Worm (Caenorhabditis elegans) whole organism, L4 larva: Measurements from ENCODE around the gene panl-2.
A peak's percentile ranks its signal among the peaks of the same experiment; 100 is the strongest.

Source experiments
- D1046.2 ChIP-seq: fragments of 200-800 bp; sonication (Bioruptor generic); IDR thresholded peaks from 2 replicates; pipeline ENCODE4 v1.3.6; 2022; ENCODE audit warnings: missing genetic modification characterization, missing compliant biosample characterization
- F10B5.3 ChIP-seq: sonication (generic microtip); optimal IDR thresholded peaks from 2 replicates; lab custom pipeline; 2016; ENCODE audit warnings: mild to moderate bottlenecking, missing genetic modification characterization, missing compliant biosample characterization
- F26F4.8 ChIP-seq: fragments of 200-800 bp; sonication (Bioruptor generic); conservative IDR thresholded peaks from 2 replicates; pipeline ENCODE4 v1.3.6; 2022; ENCODE audit warnings: missing genetic modification characterization, missing compliant biosample characterization
- F37D6.2 ChIP-seq: sonication (generic microtip); optimal IDR thresholded peaks from 2 replicates; lab custom pipeline; 2016; ENCODE audit warnings: mild to moderate bottlenecking, missing genetic modification characterization, missing compliant biosample characterization
- T26A8.4 ChIP-seq: fragments of 200-800 bp; sonication (Bioruptor generic); IDR thresholded peaks from 2 replicates; pipeline ENCODE4 v1.3.6; 2022; ENCODE audit warnings: missing genetic modification characterization, missing compliant biosample characterization
- Y48G9A.11 ChIP-seq: fragments of 200-800 bp; sonication (Bioruptor generic); IDR thresholded peaks from 2 replicates; pipeline ENCODE4 v1.3.6; 2022; ENCODE audit warnings: missing genetic modification reagents, missing genetic modification characterization, missing compliant biosample characterization
- Y5F2A.4 ChIP-seq: fragments of 200-800 bp; sonication (Bioruptor generic); optimal IDR thresholded peaks from 2 replicates; lab custom pipeline; 2018; ENCODE audit warnings: mild to moderate bottlenecking, missing genetic modification characterization, missing compliant biosample characterization
- ZK337.2 ChIP-seq: fragments of 200-800 bp; sonication (Bioruptor generic); IDR thresholded peaks from 2 replicates; pipeline ENCODE4 v1.3.6; 2022; ENCODE audit warnings: missing genetic modification reagents, missing genetic modification characterization, missing compliant biosample characterization
- aha-1 ChIP-seq: fragments of 150-350 bp; peaks from one replicate; lab custom pipeline; 2014; ENCODE audit warnings: missing biosample characterization, missing genetic modification characterization
- aly-2 ChIP-seq: sonication (generic microtip); optimal IDR thresholded peaks from 2 replicates; lab custom pipeline; 2018; ENCODE audit warnings: missing biosample characterization, missing genetic modification characterization
- ama-1 ChIP-seq: fragments of 150-350 bp; optimal IDR thresholded peaks from 2 replicates; lab custom pipeline; 2014; ENCODE audit warnings: inconsistent platforms, mixed read lengths
- arid-1 ChIP-seq: fragments of 200-800 bp; sonication (Bioruptor generic); conservative IDR thresholded peaks from 2 replicates; pipeline ENCODE4 v1.3.6; 2022; ENCODE audit warnings: missing genetic modification reagents, missing genetic modification characterization, missing compliant biosample characterization
- attf-4 ChIP-seq: sonication (generic microtip); optimal IDR thresholded peaks from 3 replicates; lab custom pipeline; 2017; ENCODE audit warnings: missing biosample characterization, missing genetic modification characterization
- ceh-44 ChIP-seq: fragments of 200-800 bp; sonication (Bioruptor generic); IDR thresholded peaks from 2 replicates; pipeline ENCODE4 v1.3.6; 2022; ENCODE audit warnings: missing genetic modification reagents, missing genetic modification characterization, missing compliant biosample characterization
- ces-1 ChIP-seq: fragments of 150-350 bp; sonication (generic microtip); optimal IDR thresholded peaks from 4 replicates; lab custom pipeline; 2014; ENCODE audit warnings: missing biosample characterization, missing genetic modification reagents, missing genetic modification characterization
- daf-19 ChIP-seq: fragments of 200-800 bp; sonication (Bioruptor generic); conservative IDR thresholded peaks from 2 replicates; pipeline ENCODE4 v1.3.6; 2022; ENCODE audit warnings: missing genetic modification characterization, missing compliant biosample characterization
- dmd-6 ChIP-seq: fragments of 200-800 bp; sonication (Bioruptor generic); IDR thresholded peaks from 2 replicates; pipeline ENCODE4 v1.3.6; 2022; ENCODE audit warnings: missing genetic modification reagents, missing genetic modification characterization, missing compliant biosample characterization
- duxl-1 ChIP-seq: sonication (generic microtip); optimal IDR thresholded peaks from 2 replicates; lab custom pipeline; 2016; ENCODE audit warnings: mild to moderate bottlenecking, missing genetic modification characterization, moderate library complexity, missing compliant biosample characterization; ENCODE audit not compliant: poor library complexity
- egl-43 ChIP-seq: fragments of 200-800 bp; sonication (Bioruptor generic); IDR thresholded peaks from 2 replicates; pipeline ENCODE4 v1.3.6; 2022; ENCODE audit warnings: missing genetic modification reagents, missing genetic modification characterization, missing compliant biosample characterization
- fos-1 ChIP-seq: fragments of 150-350 bp; optimal IDR thresholded peaks from 2 replicates; lab custom pipeline; 2014; ENCODE audit warnings: missing biosample characterization, missing genetic modification characterization
- gei-8 ChIP-seq: fragments of 200-800 bp; sonication (Bioruptor generic); optimal IDR thresholded peaks from 2 replicates; lab custom pipeline; 2018; ENCODE audit warnings: mild to moderate bottlenecking, missing genetic modification characterization, missing compliant biosample characterization
- hlh-11 ChIP-seq: fragments of 200-800 bp; sonication (Bioruptor generic); optimal IDR thresholded peaks from 2 replicates; lab custom pipeline; 2018; ENCODE audit warnings: mild to moderate bottlenecking, missing genetic modification characterization, missing compliant biosample characterization
- jun-1 ChIP-seq: fragments of 150-350 bp; optimal IDR thresholded peaks from 2 replicates; lab custom pipeline; 2014; ENCODE audit warnings: missing biosample characterization, missing genetic modification reagents, missing genetic modification characterization
- lin-13 ChIP-seq: fragments of 150-350 bp; optimal IDR thresholded peaks from 2 replicates; lab custom pipeline; 2014; ENCODE audit warnings: missing biosample characterization, missing genetic modification reagents, missing genetic modification characterization
- lin-15B ChIP-seq: fragments of 150-350 bp; sonication (generic microtip); optimal IDR thresholded peaks from 3 replicates; lab custom pipeline; 2014; ENCODE audit warnings: missing biosample characterization, missing genetic modification characterization
- lin-38 ChIP-seq: fragments of 200-800 bp; sonication (Bioruptor generic); IDR thresholded peaks from 2 replicates; pipeline ENCODE4 v1.3.6; 2022; ENCODE audit warnings: missing genetic modification reagents, missing genetic modification characterization, missing compliant biosample characterization
- lir-3 ChIP-seq: sonication (generic microtip); optimal IDR thresholded peaks from 2 replicates; lab custom pipeline; 2016; ENCODE audit warnings: mild to moderate bottlenecking, missing genetic modification characterization, missing compliant biosample characterization
- lsy-2 ChIP-seq, 2 experiments: fragments of 150-350 bp in 1 of 2; sonication (generic microtip) in 1 of 2; optimal IDR thresholded peaks; 2 replicates each; lab custom pipeline; 2014 to 2017; ENCODE audit warnings: missing biosample characterization in 2 of 2, missing genetic modification characterization in 2 of 2
- madf-5 ChIP-seq, 2 experiments: fragments of 200-800 bp; sonication (Bioruptor generic); IDR thresholded peaks; 2 replicates each; pipeline ENCODE4 v1.3.6; 2022; ENCODE audit warnings: missing compliant biosample characterization in 2 of 2, missing genetic modification characterization in 2 of 2
- madf-9 ChIP-seq: fragments of 200-800 bp; sonication (Bioruptor generic); conservative IDR thresholded peaks from 2 replicates; pipeline ENCODE4 v1.3.6; 2022; ENCODE audit warnings: missing genetic modification reagents, missing genetic modification characterization, missing compliant biosample characterization
- mdl-1 ChIP-seq, 2 experiments: fragments of 150-350 bp in 1 of 2; sonication (generic microtip) in 1 of 2; optimal IDR thresholded peaks; 2 replicates each; lab custom pipeline; 2014 to 2017; ENCODE audit warnings: missing biosample characterization in 2 of 2, missing genetic modification characterization in 2 of 2
- mep-1 ChIP-seq: fragments of 150-350 bp; sonication (generic microtip); optimal IDR thresholded peaks from 3 replicates; lab custom pipeline; 2014; ENCODE audit warnings: missing biosample characterization, missing genetic modification characterization
- mes-2 ChIP-seq: sonication (generic microtip); optimal IDR thresholded peaks from 2 replicates; lab custom pipeline; 2016; ENCODE audit warnings: missing genotype, mild to moderate bottlenecking, missing genetic modification characterization, missing compliant biosample characterization; ENCODE audit not compliant: poor library complexity, severe bottlenecking
- mxl-3 ChIP-seq: fragments of 200-800 bp; sonication (Bioruptor generic); optimal IDR thresholded peaks from 2 replicates; lab custom pipeline; 2018; ENCODE audit warnings: mild to moderate bottlenecking, missing genetic modification characterization, missing compliant biosample characterization
- nhr-11 ChIP-seq: fragments of 150-350 bp; optimal IDR thresholded peaks from 2 replicates; lab custom pipeline; 2014; ENCODE audit warnings: missing biosample characterization, missing genetic modification characterization
- nhr-25 ChIP-seq: sonication (generic microtip); optimal IDR thresholded peaks from 2 replicates; lab custom pipeline; 2017; ENCODE audit warnings: missing genetic modification characterization, mild to moderate bottlenecking, missing compliant biosample characterization, antibody characterized with exemption, moderate library complexity, borderline replicate concordance; ENCODE audit not compliant: insufficient read depth
- nhr-28 ChIP-seq: fragments of 150-350 bp; optimal IDR thresholded peaks from 2 replicates; lab custom pipeline; 2014; ENCODE audit warnings: missing biosample characterization, missing genetic modification characterization
- nhr-41 ChIP-seq: fragments of 200-800 bp; sonication (Bioruptor generic); IDR thresholded peaks from 2 replicates; pipeline ENCODE4 v1.3.6; 2022; ENCODE audit warnings: missing genetic modification reagents, missing genetic modification characterization, missing compliant biosample characterization
- nhr-42 ChIP-seq: fragments of 200-800 bp; sonication (Bioruptor generic); IDR thresholded peaks from 2 replicates; pipeline ENCODE4 v1.3.6; 2022; ENCODE audit warnings: missing genetic modification characterization, missing compliant biosample characterization
- nhr-48 ChIP-seq: sonication (generic microtip); optimal IDR thresholded peaks from 2 replicates; lab custom pipeline; 2016; ENCODE audit warnings: mild to moderate bottlenecking, missing genetic modification characterization, missing compliant biosample characterization
- pha-4 ChIP-seq, 2 experiments: fragments of 150-350 bp in 1 of 2; fragments of 200-800 bp in 1 of 2; sonication (Bioruptor generic) in 1 of 2; IDR thresholded peaks in 1 of 2; optimal IDR thresholded peaks in 1 of 2; 2 replicates each; pipeline versions ENCODE4 v1.3.6 to Lab custom; 2014 to 2022; ENCODE audit warnings: missing genetic modification characterization in 2 of 2, missing genetic modification reagents in 2 of 2, missing biosample characterization in 1 of 2, missing compliant biosample characterization in 1 of 2
- rbr-2 ChIP-seq: sonication (generic microtip); optimal IDR thresholded peaks from 2 replicates; lab custom pipeline; 2016; ENCODE audit warnings: missing genotype, missing genetic modification characterization, missing compliant biosample characterization
- sdz-12 ChIP-seq: fragments of 200-800 bp; sonication (Bioruptor generic); optimal IDR thresholded peaks from 2 replicates; lab custom pipeline; 2018; ENCODE audit warnings: mild to moderate bottlenecking, missing genetic modification characterization, missing compliant biosample characterization
- skn-1 ChIP-seq: fragments of 150-350 bp; optimal IDR thresholded peaks from 2 replicates; lab custom pipeline; 2014; ENCODE audit warnings: missing biosample characterization, missing genetic modification characterization
- tag-97 ChIP-seq: fragments of 200-800 bp; sonication (Bioruptor generic); IDR thresholded peaks from 2 replicates; pipeline ENCODE4 v1.3.6; 2022; ENCODE audit warnings: missing genetic modification characterization, missing compliant biosample characterization
- tra-1 ChIP-seq: fragments of 200-800 bp; sonication (Bioruptor generic); IDR thresholded peaks from 2 replicates; pipeline ENCODE4 v1.3.6; 2022; ENCODE audit warnings: missing genetic modification reagents, missing genetic modification characterization, missing compliant biosample characterization
- zfp-3 ChIP-seq: fragments of 200-800 bp; sonication (Bioruptor generic); conservative IDR thresholded peaks from 2 replicates; pipeline ENCODE4 v1.3.6; 2022; ENCODE audit warnings: missing genetic modification reagents, missing genetic modification characterization, missing compliant biosample characterization
- zip-11 ChIP-seq: fragments of 200-800 bp; sonication (Bioruptor generic); IDR thresholded peaks from 2 replicates; pipeline ENCODE4 v1.3.6; 2022; ENCODE audit warnings: missing genetic modification characterization, missing compliant biosample characterization
- zip-2 ChIP-seq: fragments of 150-350 bp; optimal IDR thresholded peaks from 2 replicates; lab custom pipeline; 2014; ENCODE audit warnings: missing biosample characterization, missing genetic modification characterization
- ztf-7 ChIP-seq: fragments of 150-350 bp; optimal IDR thresholded peaks from 2 replicates; lab custom pipeline; 2014; ENCODE audit warnings: missing biosample characterization, missing genetic modification characterization

panl-2 gene

DNA sequence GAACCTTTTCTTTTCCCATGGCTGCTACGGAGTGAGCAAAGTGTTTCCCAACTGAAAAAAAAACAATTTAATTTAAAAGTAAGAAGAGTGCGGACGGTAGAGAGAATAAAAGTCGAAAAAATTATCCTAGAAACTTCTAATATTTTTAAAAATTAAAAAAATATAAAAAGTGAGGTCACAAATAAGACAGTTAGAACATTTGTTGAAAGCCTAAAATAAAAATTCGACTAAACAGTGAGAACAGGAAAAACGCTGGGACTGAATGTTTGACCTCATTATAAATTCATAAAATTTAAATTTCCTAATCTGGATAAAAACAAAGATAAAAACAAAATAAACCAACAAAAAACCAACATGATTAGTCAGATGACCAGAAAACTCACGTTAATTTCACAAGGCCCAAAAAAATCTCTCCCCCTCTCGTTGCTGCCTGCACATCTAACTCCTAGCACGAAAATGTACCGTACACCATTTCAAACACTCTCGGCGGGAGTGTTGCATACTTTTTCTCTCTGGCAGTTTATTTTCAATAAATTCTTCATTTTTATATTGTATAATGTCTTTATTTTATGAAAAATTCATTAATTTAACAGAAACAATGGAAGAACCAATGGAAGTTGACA is 3.8 kb upstream of the panl-2 start, which contains the start of the genes eef-1A.1 and rfc-4 (continued):
- TF ChIP-seq zip-11 (no peak), skn-1 (tag; lab: Kevin White, UChicago) (no peak), zfp-3 (peak; percentile 81), jun-1 (tag; lab: Kevin White, UChicago) (peak; percentile 75), ZK337.2 (no peak), dmd-6 (peak; percentile 90), zip-2 (tag; lab: Kevin White, UChicago) (peak; percentile 71), lir-3 (tag; lab: Kevin White, UChicago) (no peak), rbr-2 (tag; lab: Kevin White, UChicago) (peak; percentile 94), sdz-12 (GFP tag; lab: Kevin White, UChicago) (no peak), ceh-44 (GFP tag; lab: Robert Waterston, UW) (no peak), ztf-7 (tag; lab: Kevin White, UChicago) (peak; percentile 88), F10B5.3 (tag; lab: Kevin White, UChicago) (peak; percentile 65), mes-2 (tag; lab: Kevin White, UChicago) (peak; percentile 97), mxl-3 (peak; percentile 84), Y48G9A.11 (GFP tag; lab: Robert Waterston, UW) (peak; percentile 77), lin-38 (GFP tag; lab: Robert Waterston, UW) (peak; percentile 90), D1046.2 (GFP tag; lab: Robert Waterston, UW) (no peak), Y5F2A.4 (GFP tag; lab: Kevin White, UChicago) (peak; percentile 13), pha-4 (GFP tag; IDR thresholded peaks at IDR 0.05; lab: Robert Waterston, UW) (peak; percentile 76), pha-4 (tag; optimal IDR thresholded peaks at IDR 0.05; lab: Kevin White, UChicago) (peak; percentile 99), nhr-11 (peak; percentile 98), madf-9 (peak; percentile 69; the same call in 1 of the 2 replicates), madf-5 (GFP tag; IDR thresholded peaks at IDR 0.05; lab: Robert Waterston, UW) (no peak), lsy-2 (tag; optimal IDR thresholded peaks at IDR 0.05; lab: Kevin White, UChicago) (peak; percentile 98 to 100), mep-1 (tag; lab: Kevin White, UChicago) (peak; percentile 98), ces-1 (GFP tag; lab: Kevin White, UChicago) (peak; percentile 54), T26A8.4 (peak; percentile 85), lin-13 (GFP tag; lab: Kevin White, UChicago) (peak; percentile 93), tra-1 (GFP tag; lab: Robert Waterston, UW) (peak; percentile 36; the same call in 1 of the 2 replicates), fos-1 (tag; lab: Kevin White, UChicago) (no peak), hlh-11 (peak; percentile 95), lin-15B (tag; lab: Kevin White, UChicago) (peak; percentile 42), daf-19 (GFP tag; lab: Robert Waterston, UW) (no peak), arid-1 (GFP tag; lab: Robert Waterston, UW) (peak; percentile 87), egl-43 (GFP tag; lab: Robert Waterston, UW) (peak; percentile 63; the same call in 1 of the 2 replicates), mdl-1 (tag; optimal IDR thresholded peaks at IDR 0.05; lab: Kevin White, UChicago) (peak; percentile 24 to 91), duxl-1 (tag; lab: Kevin White, UChicago) (peak; percentile 89), ama-1 (peak; percentile 66), F37D6.2 (tag; lab: Kevin White, UChicago) (peak; percentile 80), attf-4 (tag; lab: Kevin White, UChicago) (no peak), F26F4.8 (GFP tag; lab: Robert Waterston, UW) (no peak), nhr-25 (peak; percentile 95), nhr-41 (no peak), aha-1 (tag; lab: Kevin White, UChicago) (peak; percentile 99), aly-2 (tag; lab: Kevin White, UChicago) (no peak), nhr-48 (tag; lab: Kevin White, UChicago) (peak; percentile 66), tag-97 (GFP tag; lab: Robert Waterston, UW) (no peak), nhr-28 (peak; percentile 94), nhr-42 (GFP tag; lab: Robert Waterston, UW) (no peak), gei-8 (no peak)
